Worm (Caenorhabditis elegans) whole organism, early embryonic: ENCODE results near the gene C23H3.5.

Source experiments
- B0310.2 ChIP-seq: sonication (generic microtip); optimal IDR thresholded peaks from 2 replicates; lab custom pipeline; 2016; ENCODE audit warnings: mild to moderate bottlenecking, missing genetic modification characterization, missing compliant biosample characterization
- F13C5.2 ChIP-seq: sonication (generic microtip); optimal IDR thresholded peaks from 2 replicates; lab custom pipeline; 2017; ENCODE audit warnings: mild to moderate bottlenecking, missing genetic modification characterization, inconsistent platforms, missing compliant biosample characterization
- aly-1 ChIP-seq: sonication (generic microtip); optimal IDR thresholded peaks from 2 replicates; lab custom pipeline; 2016; ENCODE audit warnings: missing genetic modification characterization, missing compliant biosample characterization
- ama-1 ChIP-seq: fragments of 150-350 bp; optimal IDR thresholded peaks from 2 replicates; lab custom pipeline; 2014
- ceh-13 ChIP-seq: fragments of 200-800 bp; sonication (Bioruptor generic); optimal IDR thresholded peaks from 2 replicates; lab custom pipeline; 2018; ENCODE audit warnings: mild to moderate bottlenecking, missing genetic modification characterization, missing compliant biosample characterization
- ceh-36 ChIP-seq: sonication (generic microtip); optimal IDR thresholded peaks from 2 replicates; lab custom pipeline; 2016; ENCODE audit warnings: missing genetic modification characterization, inconsistent platforms, missing compliant biosample characterization
- ets-7 ChIP-seq: sonication (generic microtip); optimal IDR thresholded peaks from 2 replicates; lab custom pipeline; 2016; ENCODE audit warnings: missing genotype, missing genetic modification characterization, missing compliant biosample characterization
- flt-1 ChIP-seq: fragments of 200-800 bp; sonication (Bioruptor generic); IDR thresholded peaks from 2 replicates; pipeline ENCODE4 v1.3.6; 2022; ENCODE audit warnings: missing genetic modification characterization, missing compliant biosample characterization
- hmbx-1 ChIP-seq: sonication (generic microtip); optimal IDR thresholded peaks from 2 replicates; lab custom pipeline; 2016; ENCODE audit warnings: mild to moderate bottlenecking, missing genetic modification characterization, missing compliant biosample characterization
- hmg-4 ChIP-seq: fragments of 200-800 bp; sonication (Bioruptor generic); optimal IDR thresholded peaks from 2 replicates; lab custom pipeline; 2018; ENCODE audit warnings: mild to moderate bottlenecking, missing genetic modification characterization, missing compliant biosample characterization
- hnd-1 ChIP-seq: sonication (generic microtip); optimal IDR thresholded peaks from 2 replicates; lab custom pipeline; 2016; ENCODE audit warnings: missing genetic modification characterization, missing compliant biosample characterization
- pes-1 ChIP-seq: fragments of 200-800 bp; sonication (Bioruptor generic); IDR thresholded peaks from 2 replicates; pipeline ENCODE4 v1.3.6; 2022; ENCODE audit warnings: missing genetic modification reagents, missing genetic modification characterization, missing compliant biosample characterization
- scrt-1 ChIP-seq: fragments of 200-800 bp; sonication (Bioruptor generic); IDR thresholded peaks from 2 replicates; pipeline ENCODE4 v1.3.6; 2022; ENCODE audit warnings: missing genetic modification characterization, missing compliant biosample characterization
- sea-1 ChIP-seq: fragments of 200-800 bp; sonication (Bioruptor generic); conservative IDR thresholded peaks from 2 replicates; pipeline ENCODE4 v1.3.6; 2022; ENCODE audit warnings: missing genetic modification characterization, missing compliant biosample characterization
- tbx-11 ChIP-seq: fragments of 200-800 bp; sonication (Bioruptor generic); IDR thresholded peaks from 2 replicates; pipeline ENCODE4 v1.3.6; 2022; ENCODE audit warnings: missing genetic modification characterization, missing compliant biosample characterization
- tbx-37 ChIP-seq: fragments of 200-800 bp; sonication (Bioruptor generic); conservative IDR thresholded peaks from 2 replicates; pipeline ENCODE4 v1.3.6; 2022; ENCODE audit warnings: missing genetic modification reagents, missing genetic modification characterization, missing compliant biosample characterization
- tra-4 ChIP-seq: sonication (generic microtip); optimal IDR thresholded peaks from 2 replicates; lab custom pipeline; 2017; ENCODE audit warnings: missing genetic modification characterization, missing compliant biosample characterization

C23H3.5 gene

ce11 chrII:61013-61412, 13.6 kb downstream of the C23H3.5 start, which contains the start of gene C23H3.2:
Gene C23H3.2, plus strand, starts transcription at chrII:61313.
- TF ChIP-seq aly-1 (tag; lab: Kevin White, UChicago) (no peak), ets-7 (tag; lab: Kevin White, UChicago) (no peak), ama-1 (no peak), ceh-36 (tag; lab: Kevin White, UChicago) (no peak), tbx-11 (GFP tag; lab: Robert Waterston, UW) (no peak), sea-1 (GFP tag; lab: Robert Waterston, UW) (no peak), scrt-1 (no peak), tbx-37 (GFP tag; lab: Robert Waterston, UW) (no peak), hmbx-1 (tag; lab: Kevin White, UChicago) (no peak), hmg-4 (no peak), ceh-13 (no peak)

- no peak for TF ChIP-seq ceh-13
- no peak for TF ChIP-seq hmbx-1 (tag; lab: Kevin White, UChicago)
These were observed 18.1 kb downstream of the C23H3.5 start for ce11 chrII:65484-65883.

ce11 chrII:66322-66721, 18.9 kb downstream of the C23H3.5 start:
- TF ChIP-seq F13C5.2 (tag; lab: Kevin White, UChicago) (peak; percentile 53), ceh-36 (tag; lab: Kevin White, UChicago) (no peak), ama-1 (no peak), flt-1 (GFP tag; lab: Robert Waterston, UW) (no peak), pes-1 (GFP tag; lab: Robert Waterston, UW) (0 out of 2 replicates have a peak, but pooled peaks have one; percentile 6), tra-4 (tag; lab: Kevin White, UChicago) (no peak), aly-1 (tag; lab: Kevin White, UChicago) (peak; percentile 39), sea-1 (GFP tag; lab: Robert Waterston, UW) (no peak), hmg-4 (peak; percentile 68), tbx-11 (GFP tag; lab: Robert Waterston, UW) (no peak), ets-7 (tag; lab: Kevin White, UChicago) (peak; percentile 34), scrt-1 (no peak), hmbx-1 (tag; lab: Kevin White, UChicago) (no peak), hnd-1 (no peak), B0310.2 (tag; lab: Kevin White, UChicago) (peak; percentile 12), ceh-13 (no peak), tbx-37 (GFP tag; lab: Robert Waterston, UW) (no peak)

ce11 chrII:67663-68062, 20.3 kb downstream of the C23H3.5 start:
- no peak for TF ChIP-seq tbx-11 (GFP tag; lab: Robert Waterston, UW)
- TF ChIP-seq flt-1 (GFP tag; lab: Robert Waterston, UW) = no peak
- no peak for TF ChIP-seq B0310.2 (tag; lab: Kevin White, UChicago)
- no peak for TF ChIP-seq ceh-13
- TF ChIP-seq F13C5.2 (tag; lab: Kevin White, UChicago) = no peak
- TF ChIP-seq scrt-1 = no peak
- no peak for TF ChIP-seq hmg-4
- TF ChIP-seq aly-1 (tag; lab: Kevin White, UChicago) = no peak
- TF ChIP-seq sea-1 (GFP tag; lab: Robert Waterston, UW) = no peak
- no peak for TF ChIP-seq hnd-1
- no peak for TF ChIP-seq ets-7 (tag; lab: Kevin White, UChicago)
- no peak for TF ChIP-seq tbx-37 (GFP tag; lab: Robert Waterston, UW)
- no peak for TF ChIP-seq pes-1 (GFP tag; lab: Robert Waterston, UW)

ce11 chrII:68757-69156, 21.4 kb downstream of the C23H3.5 start:
- TF ChIP-seq pes-1 (GFP tag; lab: Robert Waterston, UW) = no peak
- TF ChIP-seq F13C5.2 (tag; lab: Kevin White, UChicago) = no peak
- no peak for TF ChIP-seq ets-7 (tag; lab: Kevin White, UChicago)
- no peak for TF ChIP-seq hnd-1
- no peak for TF ChIP-seq hmg-4
- no peak for TF ChIP-seq ama-1
- no peak for TF ChIP-seq scrt-1
- no peak for TF ChIP-seq ceh-36 (tag; lab: Kevin White, UChicago)
- no peak for TF ChIP-seq flt-1 (GFP tag; lab: Robert Waterston, UW)

ce11 chrII:69354-69753, 22.0 kb downstream of the C23H3.5 start, which contains the start of gene egl-26:
Gene egl-26, plus strand, starts transcription at chrII:69654.
- TF ChIP-seq tbx-11 (GFP tag; lab: Robert Waterston, UW) (no peak), aly-1 (tag; lab: Kevin White, UChicago) (no peak), tra-4 (tag; lab: Kevin White, UChicago) (no peak), ets-7 (tag; lab: Kevin White, UChicago) (no peak), hmg-4 (no peak), ama-1 (no peak), pes-1 (GFP tag; lab: Robert Waterston, UW) (no peak), sea-1 (GFP tag; lab: Robert Waterston, UW) (no peak), F13C5.2 (tag; lab: Kevin White, UChicago) (no peak), ceh-36 (tag; lab: Kevin White, UChicago) (no peak), hnd-1 (no peak), ceh-13 (no peak), hmbx-1 (tag; lab: Kevin White, UChicago) (no peak), scrt-1 (no peak), flt-1 (GFP tag; lab: Robert Waterston, UW) (no peak), B0310.2 (tag; lab: Kevin White, UChicago) (no peak), tbx-37 (GFP tag; lab: Robert Waterston, UW) (no peak)

- no peak for TF ChIP-seq B0310.2 (tag; lab: Kevin White, UChicago)
- TF ChIP-seq flt-1 (GFP tag; lab: Robert Waterston, UW) = no peak
- no peak for TF ChIP-seq aly-1 (tag; lab: Kevin White, UChicago)
- no peak for TF ChIP-seq ceh-36 (tag; lab: Kevin White, UChicago)
- TF ChIP-seq hmg-4 = no peak
- TF ChIP-seq tbx-11 (GFP tag; lab: Robert Waterston, UW) = no peak
- no peak for TF ChIP-seq pes-1 (GFP tag; lab: Robert Waterston, UW)
- TF ChIP-seq tbx-37 (GFP tag; lab: Robert Waterston, UW) = no peak
- TF ChIP-seq ama-1 = no peak
- TF ChIP-seq sea-1 (GFP tag; lab: Robert Waterston, UW) = no peak
- TF ChIP-seq scrt-1 = no peak
- no peak for TF ChIP-seq ceh-13
- no peak for TF ChIP-seq hnd-1
- no peak for TF ChIP-seq ets-7 (tag; lab: Kevin White, UChicago)
- no peak for TF ChIP-seq hmbx-1 (tag; lab: Kevin White, UChicago)
- TF ChIP-seq tra-4 (tag; lab: Kevin White, UChicago) = no peak
- TF ChIP-seq F13C5.2 (tag; lab: Kevin White, UChicago) = no peak
These were observed 25.9 kb downstream of the C23H3.5 start for ce11 chrII:73329-73728.
